Fruit fly (Drosophila melanogaster) S2 (cell line): Measurements from ENCODE around the gene Elo68alpha.

Experiments
- CG8478 ChIP-seq: fragments of >200 bp; optimal IDR thresholded peaks from 2 replicates; lab custom pipeline; 2018
- CTCF ChIP-seq, 2 experiments: fragments of >200 bp; optimal IDR thresholded peaks; 2 replicates each; lab custom pipeline; 2018

dm6 chr3L:11092610-11092961 is 10.2 kb downstream of the Elo68alpha start:
- TF ChIP-seq CTCF (optimal IDR thresholded peaks at IDR 0.05; lab: Kevin White, UChicago) (no peak), CG8478 (no peak)
